Worm (Caenorhabditis elegans) whole organism, L2 larva: ENCODE measurements around the gene tftc-3.

Experiments used
- Y55F3AM.14 ChIP-seq: fragments of 200-800 bp; sonication (Bioruptor generic); optimal IDR thresholded peaks from 2 replicates; lab custom pipeline; 2018; ENCODE audit warnings: mild to moderate bottlenecking, missing genetic modification characterization, missing compliant biosample characterization
- ZK546.5 ChIP-seq: sonication (generic microtip); optimal IDR thresholded peaks from 2 replicates; lab custom pipeline; 2017; ENCODE audit warnings: missing biosample characterization, missing genetic modification characterization
- aly-2 ChIP-seq: fragments of 150-350 bp; optimal IDR thresholded peaks from 2 replicates; lab custom pipeline; 2014; ENCODE audit warnings: missing biosample characterization, missing genetic modification characterization
- ceh-82 ChIP-seq: fragments of 150-350 bp; optimal IDR thresholded peaks from 2 replicates; lab custom pipeline; 2014; ENCODE audit warnings: missing biosample characterization, missing genetic modification characterization
- mdl-1 ChIP-seq, 2 experiments: fragments of 150-350 bp in 1 of 2; sonication (generic microtip) in 1 of 2; optimal IDR thresholded peaks; 2 replicates each; lab custom pipeline; 2017; ENCODE audit warnings: missing biosample characterization in 2 of 2, missing genetic modification characterization in 2 of 2
- nhr-11 ChIP-seq: fragments of 150-350 bp; optimal IDR thresholded peaks from 2 replicates; lab custom pipeline; 2014; ENCODE audit warnings: missing biosample characterization, missing genetic modification characterization
- nhr-12 ChIP-seq: fragments of 150-350 bp; optimal IDR thresholded peaks from 2 replicates; lab custom pipeline; 2014; ENCODE audit warnings: missing biosample characterization, missing genetic modification characterization
- sma-3 ChIP-seq: sonication (generic microtip); optimal IDR thresholded peaks from 2 replicates; lab custom pipeline; 2016; ENCODE audit warnings: missing genetic modification reagents, missing genetic modification characterization, missing compliant biosample characterization
- unc-39 ChIP-seq: fragments of 150-350 bp; optimal IDR thresholded peaks from 2 replicates; lab custom pipeline; 2014; ENCODE audit warnings: missing biosample characterization, missing genetic modification characterization
- unc-62 ChIP-seq: fragments of 150-350 bp; optimal IDR thresholded peaks from 2 replicates; lab custom pipeline; 2014; ENCODE audit warnings: missing biosample characterization, missing genetic modification reagents, missing genetic modification characterization

- no peak for TF ChIP-seq unc-39
- TF ChIP-seq nhr-12 (tag; lab: Kevin White, UChicago), result no peak
- TF ChIP-seq ceh-82 (tag; lab: Kevin White, UChicago), result no peak
- TF ChIP-seq unc-62 (GFP tag; lab: Kevin White, UChicago), result no peak
- no peak for TF ChIP-seq aly-2 (tag; lab: Kevin White, UChicago)
- no peak for TF ChIP-seq mdl-1 (tag; optimal IDR thresholded peaks at IDR 0.05; lab: Kevin White, UChicago)
- no peak for TF ChIP-seq ZK546.5 (tag; lab: Kevin White, UChicago)
- no peak for TF ChIP-seq Y55F3AM.14 (GFP tag; lab: Kevin White, UChicago)
- no peak for TF ChIP-seq sma-3 (GFP tag; lab: Kevin White, UChicago)
- TF ChIP-seq nhr-11 (tag; lab: Kevin White, UChicago), result no peak
Observed at ce11 chrV:10239861-10240260, 29.7 kb upstream of the tftc-3 start, which contains the start of gene fipr-8.
